Worm (Caenorhabditis elegans) whole organism, early embryonic: ENCODE data around the gene sru-26.

ENCODE experiments used
- F13C5.2 ChIP-seq: sonication (generic microtip); optimal IDR thresholded peaks from 2 replicates; lab custom pipeline; 2017; ENCODE audit warnings: mild to moderate bottlenecking, missing genetic modification characterization, inconsistent platforms, missing compliant biosample characterization
- ama-1 ChIP-seq: fragments of 150-350 bp; optimal IDR thresholded peaks from 2 replicates; lab custom pipeline; 2014
- ceh-36 ChIP-seq: sonication (generic microtip); optimal IDR thresholded peaks from 2 replicates; lab custom pipeline; 2016; ENCODE audit warnings: missing genetic modification characterization, inconsistent platforms, missing compliant biosample characterization
- ets-7 ChIP-seq: sonication (generic microtip); optimal IDR thresholded peaks from 2 replicates; lab custom pipeline; 2016; ENCODE audit warnings: missing genotype, missing genetic modification characterization, missing compliant biosample characterization
- hmbx-1 ChIP-seq: sonication (generic microtip); optimal IDR thresholded peaks from 2 replicates; lab custom pipeline; 2016; ENCODE audit warnings: mild to moderate bottlenecking, missing genetic modification characterization, missing compliant biosample characterization
- hnd-1 ChIP-seq: sonication (generic microtip); optimal IDR thresholded peaks from 2 replicates; lab custom pipeline; 2016; ENCODE audit warnings: missing genetic modification characterization, missing compliant biosample characterization
- pes-1 ChIP-seq: fragments of 200-800 bp; sonication (Bioruptor generic); IDR thresholded peaks from 2 replicates; pipeline ENCODE4 v1.3.6; 2022; ENCODE audit warnings: missing genetic modification reagents, missing genetic modification characterization, missing compliant biosample characterization
- tbx-11 ChIP-seq: fragments of 200-800 bp; sonication (Bioruptor generic); IDR thresholded peaks from 2 replicates; pipeline ENCODE4 v1.3.6; 2022; ENCODE audit warnings: missing genetic modification characterization, missing compliant biosample characterization
- tbx-37 ChIP-seq: fragments of 200-800 bp; sonication (Bioruptor generic); conservative IDR thresholded peaks from 2 replicates; pipeline ENCODE4 v1.3.6; 2022; ENCODE audit warnings: missing genetic modification reagents, missing genetic modification characterization, missing compliant biosample characterization

- no peak for TF ChIP-seq ceh-36
- no peak for TF ChIP-seq tbx-37 (GFP tag; lab: Robert Waterston, UW)
- TF ChIP-seq ama-1 (lab: Kevin White, UChicago) = no peak
- no peak for TF ChIP-seq ets-7 (tag; lab: Kevin White, UChicago)
- TF ChIP-seq hmbx-1 (tag; lab: Kevin White, UChicago) = no peak
- no peak for TF ChIP-seq hnd-1 (tag; lab: Kevin White, UChicago)
- no peak for TF ChIP-seq tbx-11 (GFP tag; lab: Robert Waterston, UW)
- TF ChIP-seq F13C5.2 (tag; lab: Kevin White, UChicago) = no peak
- no peak for TF ChIP-seq pes-1 (GFP tag; lab: Robert Waterston, UW)
Observed at ce11 chrIV:12441715-12442114, 45.6 kb upstream of the sru-26 start, which contains the start of gene C25G4.17.
